Fruit fly (Drosophila melanogaster) whole organism, embryonic: ENCODE results near the gene CG31710.

Source experiments
- CG10274 ChIP-seq: fragments of 200-800 bp; sonication (Bioruptor generic); optimal IDR thresholded peaks from 3 replicates; lab custom pipeline; 2017; ENCODE audit warnings: missing biosample characterization, mild to moderate bottlenecking, missing genetic modification characterization
- CG10321 ChIP-seq: fragments of 200-800 bp; sonication (Bioruptor generic); IDR thresholded peaks from 2 replicates; pipeline ENCODE4 v1.3.6; 2022; ENCODE audit warnings: missing biosample characterization, missing genetic modification characterization
- CG11093 ChIP-seq: fragments of 200-800 bp; sonication (Bioruptor generic); IDR thresholded peaks from 3 replicates; pipeline ENCODE4 v1.3.6; 2022; ENCODE audit warnings: missing biosample characterization, missing genetic modification characterization
- CG15073 ChIP-seq: fragments of 200-800 bp; sonication (Bioruptor generic); optimal IDR thresholded peaks from 2 replicates; lab custom pipeline; 2016; ENCODE audit warnings: missing biosample characterization, missing genetic modification characterization
- CG1602 ChIP-seq: fragments of 200-800 bp; sonication (Bioruptor generic); optimal IDR thresholded peaks from 3 replicates; lab custom pipeline; 2016; ENCODE audit warnings: missing biosample characterization, missing genetic modification characterization
- CG17328 ChIP-seq: fragments of 200-800 bp; sonication (Bioruptor generic); IDR thresholded peaks from 2 replicates; pipeline ENCODE4 v1.3.6; 2022; ENCODE audit warnings: missing biosample characterization, missing genetic modification characterization
- CG17359 ChIP-seq: fragments of 200-800 bp; sonication (Bioruptor generic); optimal IDR thresholded peaks from 3 replicates; lab custom pipeline; 2018; ENCODE audit warnings: missing biosample characterization, mild to moderate bottlenecking, missing genetic modification characterization, moderate library complexity
- CG18262 ChIP-seq: fragments of 200-800 bp; optimal IDR thresholded peaks from 3 replicates; lab custom pipeline; 2019; ENCODE audit warnings: missing biosample characterization, mild to moderate bottlenecking, missing genetic modification characterization, moderate library complexity
- CG2120 ChIP-seq: fragments of 200-800 bp; sonication (Bioruptor generic); optimal IDR thresholded peaks from 3 replicates; lab custom pipeline; 2016; ENCODE audit warnings: missing biosample characterization, missing genetic modification characterization
- CG31441 ChIP-seq: fragments of 200-800 bp; sonication (Bioruptor generic); IDR thresholded peaks from 2 replicates; pipeline ENCODE4 v1.3.6; 2022; ENCODE audit warnings: missing biosample characterization, missing genetic modification characterization
- CG33213 ChIP-seq: fragments of 200-800 bp; sonication (Bioruptor generic); optimal IDR thresholded peaks from 3 replicates; lab custom pipeline; 2016; ENCODE audit warnings: missing biosample characterization, missing genetic modification characterization
- CG33557 ChIP-seq: fragments of 200-800 bp; sonication (Bioruptor generic); optimal IDR thresholded peaks from 2 replicates; lab custom pipeline; 2019; ENCODE audit warnings: missing biosample characterization, mild to moderate bottlenecking, missing genetic modification characterization, moderate library complexity
- CG3838 ChIP-seq: fragments of 200-800 bp; sonication (Bioruptor generic); optimal IDR thresholded peaks from 3 replicates; lab custom pipeline; 2016; ENCODE audit warnings: missing biosample characterization, missing genetic modification characterization
- CG3847 ChIP-seq: fragments of 200-800 bp; sonication (Bioruptor generic); IDR thresholded peaks from 2 replicates; pipeline ENCODE4 v1.3.6; 2022; ENCODE audit warnings: missing biosample characterization, missing genetic modification characterization
- CG4282 ChIP-seq: fragments of 200-800 bp; sonication (Bioruptor generic); optimal IDR thresholded peaks from 2 replicates; lab custom pipeline; 2016; ENCODE audit warnings: missing biosample characterization, missing genetic modification characterization
- CG7372 ChIP-seq: fragments of 200-800 bp; sonication (Bioruptor generic); IDR thresholded peaks from 2 replicates; pipeline ENCODE4 v1.3.6; 2022; ENCODE audit warnings: missing biosample characterization, missing genetic modification characterization
- CG8359 ChIP-seq: fragments of 200-800 bp; sonication (Bioruptor generic); optimal IDR thresholded peaks from 2 replicates; lab custom pipeline; 2017; ENCODE audit warnings: missing biosample characterization, mild to moderate bottlenecking, missing genetic modification characterization, borderline replicate concordance
- CG9727 ChIP-seq: fragments of 200-800 bp; sonication (Bioruptor generic); optimal IDR thresholded peaks from 3 replicates; lab custom pipeline; 2017; ENCODE audit warnings: missing biosample characterization, mild to moderate bottlenecking, missing genetic modification characterization
- CTCF ChIP-seq: fragments of 200-800 bp; sonication (Bioruptor generic); optimal IDR thresholded peaks from 2 replicates; lab custom pipeline; 2017; ENCODE audit warnings: missing biosample characterization, mild to moderate bottlenecking, missing genetic modification characterization, moderate library complexity
- Chrac-16 ChIP-seq: fragments of 200-800 bp; sonication (Bioruptor generic); optimal IDR thresholded peaks from 3 replicates; lab custom pipeline; 2016; ENCODE audit warnings: missing biosample characterization, missing genetic modification characterization
- D19A ChIP-seq: fragments of 200-800 bp; optimal IDR thresholded peaks from 3 replicates; lab custom pipeline; 2019; ENCODE audit warnings: missing biosample characterization, mild to moderate bottlenecking, missing genetic modification characterization, moderate library complexity
- Dref ChIP-seq: fragments of 200-800 bp; sonication (Bioruptor generic); IDR thresholded peaks from 2 replicates; pipeline ENCODE4 v1.3.6; 2022; ENCODE audit warnings: missing biosample characterization, missing genetic modification characterization
- H15 ChIP-seq: fragments of 200-800 bp; sonication (Bioruptor generic); IDR thresholded peaks from 3 replicates; pipeline ENCODE4 v1.3.6; 2022; ENCODE audit warnings: missing biosample characterization, missing genetic modification characterization
- Hey ChIP-seq: fragments of 200-800 bp; sonication (Bioruptor generic); optimal IDR thresholded peaks from 3 replicates; lab custom pipeline; 2018; ENCODE audit warnings: missing biosample characterization, mild to moderate bottlenecking, missing genetic modification characterization
- HmgZ ChIP-seq: fragments of 200-800 bp; sonication (Bioruptor generic); optimal IDR thresholded peaks from 2 replicates; lab custom pipeline; 2018; ENCODE audit warnings: missing biosample characterization, mild to moderate bottlenecking, missing genetic modification characterization
- NC2α ChIP-seq: fragments of 200-800 bp; sonication (Bioruptor generic); optimal IDR thresholded peaks from 2 replicates; lab custom pipeline; 2016; ENCODE audit warnings: missing biosample characterization, missing genetic modification characterization
- Neu2 ChIP-seq: fragments of 200-800 bp; sonication (Bioruptor generic); optimal IDR thresholded peaks from 3 replicates; lab custom pipeline; 2016; ENCODE audit warnings: missing biosample characterization, missing genetic modification characterization, borderline replicate concordance
- Six4 ChIP-seq: fragments of 200-800 bp; sonication (Bioruptor generic); optimal IDR thresholded peaks from 2 replicates; lab custom pipeline; 2016; ENCODE audit warnings: missing biosample characterization, missing genetic modification characterization
- Trl ChIP-seq, 3 experiments: fragments of >200 bp in 2 of 3; fragments of 200-800 bp in 1 of 3; sonication (Bioruptor generic) in 1 of 3; optimal IDR thresholded peaks; 2 replicates in 1 of 3; 3 replicates in 2 of 3; lab custom pipeline; 2016 to 2017; ENCODE audit warnings: missing biosample characterization in 1 of 3, missing genetic modification characterization in 1 of 3
- Xrp1 ChIP-seq: fragments of 200-800 bp; sonication (Bioruptor generic); IDR thresholded peaks from 2 replicates; pipeline ENCODE4 v1.3.6; 2022; ENCODE audit warnings: missing biosample characterization, missing genetic modification characterization
- br ChIP-seq: fragments of >200 bp; optimal IDR thresholded peaks from 2 replicates; lab custom pipeline; 2017
- ems ChIP-seq: fragments of 200-800 bp; sonication (Bioruptor generic); optimal IDR thresholded peaks from 3 replicates; lab custom pipeline; 2016; ENCODE audit warnings: missing biosample characterization, missing genetic modification characterization
- grn ChIP-seq: fragments of 200-800 bp; sonication (Bioruptor generic); optimal IDR thresholded peaks from 3 replicates; lab custom pipeline; 2017; ENCODE audit warnings: missing biosample characterization, missing genetic modification characterization
- hbn ChIP-seq: fragments of 200-800 bp; sonication (Bioruptor generic); IDR thresholded peaks from 2 replicates; pipeline ENCODE4 v1.3.6; 2022; ENCODE audit warnings: missing biosample characterization, missing genetic modification characterization; ENCODE audit not compliant: partially characterized antibody
- insv ChIP-seq, 2 experiments: fragments of 200-800 bp; sonication (Bioruptor generic); optimal IDR thresholded peaks; 3 replicates each; lab custom pipeline; 2016 to 2018; ENCODE audit warnings: missing biosample characterization in 2 of 2, missing genetic modification characterization in 2 of 2
- jigr1 ChIP-seq: fragments of 200-800 bp; sonication (Bioruptor generic); IDR thresholded peaks from 3 replicates; pipeline ENCODE4 v1.3.6; 2022; ENCODE audit warnings: missing biosample characterization, missing genetic modification characterization
- knrl ChIP-seq: fragments of 200-800 bp; sonication (Bioruptor generic); IDR thresholded peaks from 3 replicates; pipeline ENCODE4 v1.3.6; 2022; ENCODE audit warnings: missing biosample characterization, missing genetic modification characterization; ENCODE audit not compliant: partially characterized antibody
- nom ChIP-seq: fragments of 200-800 bp; sonication (Bioruptor generic); optimal IDR thresholded peaks from 2 replicates; lab custom pipeline; 2017; ENCODE audit warnings: missing biosample characterization, missing genetic modification characterization, mild to moderate bottlenecking, moderate library complexity, missing genetic modification reagents
- ro ChIP-seq: fragments of 200-800 bp; sonication (Bioruptor generic); IDR thresholded peaks from 2 replicates; pipeline ENCODE4 v1.3.6; 2022; ENCODE audit warnings: missing biosample characterization, missing genetic modification characterization
- run ChIP-seq: fragments of 200-800 bp; sonication (Bioruptor generic); optimal IDR thresholded peaks from 3 replicates; lab custom pipeline; 2018; ENCODE audit warnings: missing biosample characterization, mild to moderate bottlenecking, missing genetic modification characterization
- sd ChIP-seq: fragments of 200-800 bp; sonication (Bioruptor generic); optimal IDR thresholded peaks from 3 replicates; lab custom pipeline; 2018; ENCODE audit warnings: missing biosample characterization, mild to moderate bottlenecking, missing genetic modification characterization, moderate library complexity
- shn ChIP-seq: fragments of 200-800 bp; sonication (Bioruptor generic); optimal IDR thresholded peaks from 3 replicates; lab custom pipeline; 2016; ENCODE audit warnings: missing biosample characterization, missing genetic modification characterization
- sim ChIP-seq: fragments of 200-800 bp; sonication (Bioruptor generic); IDR thresholded peaks from 2 replicates; pipeline ENCODE4 v1.3.6; 2022; ENCODE audit warnings: missing biosample characterization, missing genetic modification characterization
- slp2 ChIP-seq: fragments of 200-800 bp; sonication (Bioruptor generic); optimal IDR thresholded peaks from 2 replicates; lab custom pipeline; 2016; ENCODE audit warnings: missing biosample characterization, missing genetic modification characterization
- sob ChIP-seq: fragments of 200-800 bp; sonication (Bioruptor generic); IDR thresholded peaks from 2 replicates; pipeline ENCODE4 v1.3.6; 2022; ENCODE audit warnings: missing biosample characterization, missing genetic modification characterization
- sqz ChIP-seq: fragments of 200-800 bp; sonication (Bioruptor generic); optimal IDR thresholded peaks from 3 replicates; lab custom pipeline; 2018; ENCODE audit warnings: missing biosample characterization, mild to moderate bottlenecking, missing genetic modification characterization
- stwl ChIP-seq: fragments of 200-800 bp; sonication (Bioruptor generic); optimal IDR thresholded peaks from 3 replicates; lab custom pipeline; 2018; ENCODE audit warnings: missing biosample characterization, mild to moderate bottlenecking, missing genetic modification characterization, moderate library complexity
- usp ChIP-seq: fragments of >200 bp; optimal IDR thresholded peaks from 2 replicates; lab custom pipeline; 2017; ENCODE audit warnings: missing biosample characterization, missing genetic modification characterization
- wdn ChIP-seq: fragments of 200-800 bp; sonication (Bioruptor generic); IDR thresholded peaks from 2 replicates; pipeline ENCODE4 v1.3.6; 2022; ENCODE audit warnings: missing biosample characterization, missing genetic modification characterization

Gene CG31710

DNA sequence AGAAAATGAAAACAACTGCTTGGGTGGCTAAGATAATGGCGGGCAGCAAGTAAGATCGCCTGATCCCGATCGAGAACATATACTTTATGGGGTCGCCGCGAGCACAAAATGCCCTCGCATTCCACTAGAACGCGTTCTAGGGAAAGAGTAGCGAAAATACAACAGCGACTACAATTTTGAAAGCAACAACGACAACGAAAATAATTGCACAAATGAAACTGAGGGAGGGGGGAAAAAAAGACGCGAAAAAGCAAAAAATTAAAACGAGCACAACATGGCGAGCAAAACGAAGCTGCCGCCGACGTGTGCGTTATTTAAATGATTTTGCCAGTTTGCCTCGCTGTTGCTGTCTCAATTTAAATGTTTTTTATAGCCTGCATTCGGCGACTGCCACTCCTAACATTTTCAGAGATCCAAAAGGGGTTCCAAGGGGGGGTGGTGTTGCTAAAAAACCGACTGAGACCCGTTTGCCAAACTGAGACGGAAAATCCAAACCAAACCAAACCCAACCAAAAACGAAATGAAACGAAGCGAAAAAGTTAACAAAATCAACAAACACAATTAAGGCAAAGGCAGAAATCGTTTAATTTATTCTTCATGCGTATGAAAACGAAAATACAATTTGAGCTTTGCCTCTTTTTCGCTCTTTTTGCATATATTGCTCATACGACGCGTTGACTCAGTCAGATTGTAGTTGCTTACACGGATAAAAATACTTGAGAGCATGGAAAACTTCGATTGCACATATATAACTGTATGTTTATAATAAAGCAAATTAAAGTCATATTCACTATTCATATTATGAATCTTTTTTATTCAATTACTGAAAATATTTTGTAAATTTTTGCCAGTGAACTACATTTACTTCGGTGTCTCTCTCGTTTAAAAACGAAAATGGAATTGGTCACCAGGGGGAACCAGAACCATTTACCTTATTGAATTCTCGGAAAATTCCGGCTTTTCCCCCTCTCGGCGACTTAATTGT is 13.1 kb downstream of the CG31710 start:
- TF ChIP-seq sob (GFP tag; lab: Robert Waterston, UW), result peak; percentile 87
- TF ChIP-seq sim, result no peak
- TF ChIP-seq Trl (optimal IDR thresholded peaks at IDR 0.05; lab: Kevin White, UChicago), result peak in 1 of 2 experiments; percentile 35
- TF ChIP-seq Trl (GFP tag; optimal IDR thresholded peaks at IDR 0.05; lab: Kevin White, UChicago), result no peak
- TF ChIP-seq CG33213 (GFP tag; lab: Kevin White, UChicago), result no peak
- TF ChIP-seq jigr1, result no peak; the same call in 2 of the 3 replicates
- 0 out of 2 replicates have a peak, but pooled peaks have one; percentile 20 for TF ChIP-seq CG10321
- TF ChIP-seq run (tag; lab: Kevin White, UChicago), result no peak
- TF ChIP-seq CG18262 (tag; lab: Kevin White, UChicago), result peak; percentile 34
- peak; percentile 36 for TF ChIP-seq D19A (tag; lab: Kevin White, UChicago)
- no peak for TF ChIP-seq CG10274 (GFP tag; lab: Kevin White, UChicago)
- no peak for TF ChIP-seq CG4282
- no peak for TF ChIP-seq ro (GFP tag; lab: Robert Waterston, UW)
- TF ChIP-seq CG3847 (GFP tag; lab: Robert Waterston, UW), result peak; percentile 78
- TF ChIP-seq Six4 (GFP tag; lab: Kevin White, UChicago), result peak; percentile 22
- TF ChIP-seq NC2α, result no peak
- TF ChIP-seq slp2 (GFP tag; lab: Kevin White, UChicago), result no peak
- TF ChIP-seq HmgZ, result peak; percentile 14
- TF ChIP-seq CG3838 (GFP tag; lab: Kevin White, UChicago), result no peak
- TF ChIP-seq sqz (GFP tag; lab: Kevin White, UChicago), result no peak
- no peak for TF ChIP-seq CG8359 (GFP tag; lab: Kevin White, UChicago)
- TF ChIP-seq stwl (tag; lab: Kevin White, UChicago), result no peak
- no peak for TF ChIP-seq br
- peak; percentile 60 for TF ChIP-seq CG31441
- no peak for TF ChIP-seq Dref (GFP tag; lab: Robert Waterston, UW)
- no peak for TF ChIP-seq hbn (GFP tag; lab: Robert Waterston, UW)
- peak; percentile 60 for TF ChIP-seq CG17359 (tag; lab: Kevin White, UChicago)
- peak; percentile 50; the same call in 1 of the 3 replicates for TF ChIP-seq CG11093 (GFP tag; lab: Robert Waterston, UW)
- TF ChIP-seq CTCF (GFP tag; lab: Kevin White, UChicago), result no peak
- TF ChIP-seq insv (GFP tag; optimal IDR thresholded peaks at IDR 0.05; lab: Kevin White, UChicago), result no peak
- peak; percentile 29 for TF ChIP-seq sd (tag; lab: Kevin White, UChicago)
- TF ChIP-seq nom (GFP tag; lab: Kevin White, UChicago), result peak; percentile 15
- TF ChIP-seq ems (GFP tag; lab: Kevin White, UChicago), result peak; percentile 7
- TF ChIP-seq usp (GFP tag; lab: Kevin White, UChicago), result no peak
- no peak for TF ChIP-seq CG15073 (GFP tag; lab: Kevin White, UChicago)
- peak; percentile 67 for TF ChIP-seq CG9727 (GFP tag; lab: Kevin White, UChicago)
- peak; percentile 76 for TF ChIP-seq CG7372
- TF ChIP-seq knrl (GFP tag; lab: Robert Waterston, UW), result no peak
- no peak for TF ChIP-seq CG33557 (GFP tag; lab: Kevin White, UChicago)
- TF ChIP-seq Hey (tag; lab: Kevin White, UChicago), result no peak
- TF ChIP-seq Neu2 (GFP tag; lab: Kevin White, UChicago), result no peak
- peak; percentile 81 for TF ChIP-seq wdn
- peak; percentile 65; the same call in 1 of the 2 replicates for TF ChIP-seq Xrp1
- TF ChIP-seq CG17328 (GFP tag; lab: Robert Waterston, UW), result peak; percentile 68
- TF ChIP-seq Chrac-16 (GFP tag; lab: Kevin White, UChicago), result no peak
- peak; percentile 72; the same call in 2 of the 3 replicates for TF ChIP-seq H15 (GFP tag; lab: Robert Waterston, UW)
- TF ChIP-seq CG1602 (GFP tag; lab: Kevin White, UChicago), result peak; percentile 16
- TF ChIP-seq grn (GFP tag; lab: Kevin White, UChicago), result no peak
- peak; percentile 84 for TF ChIP-seq CG2120
- no peak for TF ChIP-seq shn (GFP tag; lab: Kevin White, UChicago)
